Fruit fly (Drosophila melanogaster) whole organism, wandering third instar larva: ENCODE measurements around the gene lmgB.

Source experiments
- Dfd ChIP-seq: fragments of >200 bp; optimal IDR thresholded peaks from 2 replicates; lab custom pipeline; 2017; ENCODE audit warnings: missing biosample characterization, missing genetic modification characterization
- psq ChIP-seq: fragments of 200-800 bp; sonication (Bioruptor generic); optimal IDR thresholded peaks from 3 replicates; lab custom pipeline; 2017; ENCODE audit warnings: missing biosample characterization, mild to moderate bottlenecking, missing genetic modification characterization, moderate library complexity

DNA sequence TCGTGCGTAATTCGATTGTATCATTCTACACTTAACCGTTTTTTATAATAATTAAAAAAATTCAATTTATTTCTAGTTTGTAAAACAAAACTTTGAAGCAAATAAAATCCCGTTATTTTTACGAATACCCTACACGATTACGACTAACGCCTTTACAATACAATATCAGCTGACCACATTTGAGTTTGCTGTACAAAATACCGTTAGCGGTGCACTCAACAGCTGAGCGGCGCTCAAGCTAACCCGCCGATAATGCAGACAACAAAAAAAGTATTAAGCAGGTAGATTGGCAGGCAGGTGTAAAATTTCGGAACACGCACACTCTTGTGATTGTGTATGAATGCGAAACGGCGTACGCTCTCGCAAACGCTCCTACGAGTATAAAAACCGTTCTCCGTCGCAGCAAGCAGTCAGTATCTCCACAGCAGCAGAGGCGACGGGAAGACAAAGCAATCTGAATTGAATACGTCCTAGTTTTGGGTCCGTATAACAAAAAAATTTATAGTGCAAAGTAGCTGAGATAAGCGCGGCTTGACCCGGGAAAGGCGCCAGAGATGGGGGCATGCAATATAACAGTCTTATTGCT, 6.6 kb downstream of the lmgB start, which contains the start of gene Acer:
- no peak for TF ChIP-seq psq (GFP tag; lab: Kevin White, UChicago)
- no peak for TF ChIP-seq Dfd (GFP tag; lab: Kevin White, UChicago)
